Fruit fly (Drosophila melanogaster) whole organism, embryonic: Measurements from ENCODE around the gene TfIIA-S.

Source experiments
- CG10267 ChIP-seq: fragments of 200-800 bp; sonication (Bioruptor generic); optimal IDR thresholded peaks from 2 replicates; lab custom pipeline; 2018; ENCODE audit warnings: missing biosample characterization, mild to moderate bottlenecking, missing genetic modification characterization, moderate library complexity
- CG10431 ChIP-seq: fragments of 200-800 bp; sonication (Bioruptor generic); optimal IDR thresholded peaks from 3 replicates; lab custom pipeline; 2018; ENCODE audit warnings: missing biosample characterization, mild to moderate bottlenecking, missing genetic modification characterization
- CG10462 ChIP-seq: fragments of 200-800 bp; sonication (Bioruptor generic); optimal IDR thresholded peaks from 2 replicates; lab custom pipeline; 2016; ENCODE audit warnings: missing biosample characterization, missing genetic modification characterization
- CG10654 ChIP-seq: fragments of 200-800 bp; sonication (Bioruptor generic); optimal IDR thresholded peaks from 2 replicates; lab custom pipeline; 2016; ENCODE audit warnings: missing biosample characterization, missing genetic modification characterization
- CG11085 ChIP-seq: fragments of 200-800 bp; sonication (Bioruptor generic); IDR thresholded peaks from 2 replicates; pipeline ENCODE4 v1.3.6; 2022; ENCODE audit warnings: missing biosample characterization, missing genetic modification characterization
- CG11247 ChIP-seq: fragments of 200-800 bp; sonication (Bioruptor generic); IDR thresholded peaks from 2 replicates; pipeline ENCODE4 v1.3.6; 2022; ENCODE audit warnings: missing biosample characterization, missing genetic modification characterization
- CG17328 ChIP-seq: fragments of 200-800 bp; sonication (Bioruptor generic); IDR thresholded peaks from 2 replicates; pipeline ENCODE4 v1.3.6; 2022; ENCODE audit warnings: missing biosample characterization, missing genetic modification characterization
- CG1792 ChIP-seq: fragments of 200-800 bp; sonication (Bioruptor generic); optimal IDR thresholded peaks from 2 replicates; lab custom pipeline; 2016; ENCODE audit warnings: missing biosample characterization, missing genetic modification characterization
- CG18011 ChIP-seq: fragments of 200-800 bp; sonication (Bioruptor generic); optimal IDR thresholded peaks from 2 replicates; lab custom pipeline; 2017; ENCODE audit warnings: missing biosample characterization, missing genetic modification characterization, mild to moderate bottlenecking, moderate library complexity, missing genotype
- CG3065 ChIP-seq: fragments of 200-800 bp; sonication (Bioruptor generic); optimal IDR thresholded peaks from 2 replicates; lab custom pipeline; 2016; ENCODE audit warnings: missing biosample characterization, missing genetic modification characterization
- CG31365 ChIP-seq: fragments of 200-800 bp; sonication (Bioruptor generic); optimal IDR thresholded peaks from 2 replicates; lab custom pipeline; 2018; ENCODE audit warnings: missing biosample characterization, mild to moderate bottlenecking, missing genetic modification characterization
- CG31388 ChIP-seq: fragments of 200-800 bp; sonication (Bioruptor generic); optimal IDR thresholded peaks from 2 replicates; lab custom pipeline; 2016; ENCODE audit warnings: missing biosample characterization, missing genetic modification characterization
- CG3726 ChIP-seq: fragments of 200-800 bp; sonication (Bioruptor generic); IDR thresholded peaks from 3 replicates; pipeline ENCODE4, ENCODE4 v1.3.6; 2022; ENCODE audit warnings: missing biosample characterization, missing genetic modification characterization
- CG4282 ChIP-seq: fragments of 200-800 bp; sonication (Bioruptor generic); optimal IDR thresholded peaks from 2 replicates; lab custom pipeline; 2016; ENCODE audit warnings: missing biosample characterization, missing genetic modification characterization
- CG4730 ChIP-seq: fragments of 200-800 bp; sonication (Bioruptor generic); IDR thresholded peaks from 2 replicates; pipeline ENCODE4 v1.3.6; 2022; ENCODE audit warnings: missing biosample characterization, missing genetic modification characterization
- CG7786 ChIP-seq: fragments of 200-800 bp; sonication (Bioruptor generic); optimal IDR thresholded peaks from 2 replicates; lab custom pipeline; 2016; ENCODE audit warnings: missing biosample characterization, missing genetic modification characterization
- CG8359 ChIP-seq: fragments of 200-800 bp; sonication (Bioruptor generic); optimal IDR thresholded peaks from 2 replicates; lab custom pipeline; 2017; ENCODE audit warnings: missing biosample characterization, mild to moderate bottlenecking, missing genetic modification characterization, borderline replicate concordance
- CG9609 ChIP-seq: fragments of 200-800 bp; sonication (Bioruptor generic); optimal IDR thresholded peaks from 3 replicates; lab custom pipeline; 2016; ENCODE audit warnings: missing biosample characterization, missing genetic modification characterization
- Dref ChIP-seq: fragments of 200-800 bp; sonication (Bioruptor generic); IDR thresholded peaks from 2 replicates; pipeline ENCODE4 v1.3.6; 2022; ENCODE audit warnings: missing biosample characterization, missing genetic modification characterization
- Elba2 ChIP-seq: fragments of 200-800 bp; sonication (Bioruptor generic); optimal IDR thresholded peaks from 3 replicates; lab custom pipeline; 2016; ENCODE audit warnings: missing biosample characterization, missing genetic modification characterization
- Fer3 ChIP-seq: fragments of 200-800 bp; sonication (Bioruptor generic); optimal IDR thresholded peaks from 2 replicates; lab custom pipeline; 2018; ENCODE audit warnings: missing biosample characterization, mild to moderate bottlenecking, missing genetic modification characterization, moderate library complexity
- Gug ChIP-seq: fragments of 200-800 bp; sonication (Bioruptor generic); IDR thresholded peaks from 4 replicates; pipeline ENCODE4 v1.3.6; 2022; ENCODE audit warnings: missing biosample characterization, missing genetic modification characterization
- Hr51 ChIP-seq, 2 experiments: fragments of 200-800 bp; sonication (Bioruptor generic); optimal IDR thresholded peaks; 2 replicates in 1 of 2; 3 replicates in 1 of 2; lab custom pipeline; 2016 to 2018; ENCODE audit warnings: missing biosample characterization in 2 of 2, missing genetic modification characterization in 2 of 2, mild to moderate bottlenecking in 1 of 2, moderate library complexity in 1 of 2
- Lhr ChIP-seq: fragments of 200-800 bp; sonication (Bioruptor generic); optimal IDR thresholded peaks from 3 replicates; lab custom pipeline; 2017; ENCODE audit warnings: mild to moderate bottlenecking, missing biosample characterization, missing genetic modification reagents, missing genetic modification characterization
- Six4 ChIP-seq: fragments of 200-800 bp; sonication (Bioruptor generic); optimal IDR thresholded peaks from 2 replicates; lab custom pipeline; 2016; ENCODE audit warnings: missing biosample characterization, missing genetic modification characterization
- ato ChIP-seq: fragments of 200-800 bp; sonication (Bioruptor generic); IDR thresholded peaks from 2 replicates; pipeline ENCODE4 v1.3.6; 2022; ENCODE audit warnings: missing biosample characterization, missing genetic modification characterization; ENCODE audit not compliant: partially characterized antibody
- cg ChIP-seq: fragments of 200-800 bp; sonication (Bioruptor generic); optimal IDR thresholded peaks from 3 replicates; lab custom pipeline; 2019; ENCODE audit warnings: missing biosample characterization, mild to moderate bottlenecking, missing genetic modification characterization, moderate library complexity
- chn ChIP-seq: fragments of 200-800 bp; sonication (Bioruptor generic); optimal IDR thresholded peaks from 2 replicates; lab custom pipeline; 2016; ENCODE audit warnings: missing biosample characterization, missing genetic modification characterization
- croc ChIP-seq: fragments of 200-800 bp; sonication (Bioruptor generic); conservative IDR thresholded peaks from 3 replicates; pipeline ENCODE4 v1.3.6; 2022; ENCODE audit warnings: missing biosample characterization, missing genetic modification characterization
- eve ChIP-seq, 2 experiments: fragments of >200 bp; optimal IDR thresholded peaks; 2 replicates each; lab custom pipeline; 2017; ENCODE audit warnings: missing biosample characterization in 2 of 2, missing genetic modification characterization in 2 of 2
- exex ChIP-seq: fragments of 200-800 bp; sonication (Bioruptor generic); optimal IDR thresholded peaks from 4 replicates; lab custom pipeline; 2018; ENCODE audit warnings: missing biosample characterization, mild to moderate bottlenecking, missing genetic modification characterization, moderate library complexity
- luna ChIP-seq: fragments of 200-800 bp; sonication (Bioruptor generic); optimal IDR thresholded peaks from 2 replicates; lab custom pipeline; 2016; ENCODE audit warnings: missing biosample characterization, missing genetic modification characterization
- maf-S ChIP-seq: fragments of 200-800 bp; sonication (Bioruptor generic); optimal IDR thresholded peaks from 2 replicates; lab custom pipeline; 2016; ENCODE audit warnings: missing biosample characterization, missing genetic modification characterization
- mld ChIP-seq: fragments of 200-800 bp; sonication (Bioruptor generic); IDR thresholded peaks from 3 replicates; pipeline ENCODE4 v1.3.6; 2022; ENCODE audit warnings: missing biosample characterization, missing genetic modification characterization; ENCODE audit not compliant: partially characterized antibody
- phol ChIP-seq: fragments of 200-800 bp; sonication (Bioruptor generic); optimal IDR thresholded peaks from 3 replicates; lab custom pipeline; 2018; ENCODE audit warnings: missing biosample characterization, mild to moderate bottlenecking, missing genetic modification characterization, moderate library complexity
- pzg ChIP-seq: fragments of 200-800 bp; sonication (Bioruptor generic); optimal IDR thresholded peaks from 3 replicates; lab custom pipeline; 2018; ENCODE audit warnings: missing biosample characterization, mild to moderate bottlenecking, missing genetic modification characterization, moderate library complexity
- ranshi ChIP-seq: fragments of 200-800 bp; sonication (Bioruptor generic); IDR thresholded peaks from 2 replicates; pipeline ENCODE4 v1.3.6; 2022; ENCODE audit warnings: missing biosample characterization, missing genetic modification characterization
- rib ChIP-seq: fragments of 200-800 bp; sonication (Bioruptor generic); IDR thresholded peaks from 2 replicates; pipeline ENCODE4 v1.3.6; 2022; ENCODE audit warnings: missing biosample characterization, missing genetic modification characterization
- row ChIP-seq: fragments of 200-800 bp; sonication (Bioruptor generic); IDR thresholded peaks from 3 replicates; pipeline ENCODE4 v1.3.6; 2022; ENCODE audit warnings: missing biosample characterization, missing genetic modification characterization
- run ChIP-seq: fragments of 200-800 bp; sonication (Bioruptor generic); optimal IDR thresholded peaks from 3 replicates; lab custom pipeline; 2018; ENCODE audit warnings: missing biosample characterization, mild to moderate bottlenecking, missing genetic modification characterization
- sens ChIP-seq: fragments of 200-800 bp; sonication (Bioruptor generic); peaks from one replicate; lab custom pipeline; 2016; ENCODE audit warnings: missing biosample characterization, missing genetic modification characterization
- slou ChIP-seq: fragments of 200-800 bp; sonication (Bioruptor generic); optimal IDR thresholded peaks from 3 replicates; lab custom pipeline; 2016; ENCODE audit warnings: missing biosample characterization, missing genetic modification characterization
- tin ChIP-seq: fragments of 200-800 bp; sonication (Bioruptor generic); optimal IDR thresholded peaks from 3 replicates; lab custom pipeline; 2016; ENCODE audit warnings: missing biosample characterization, missing genetic modification characterization
- tll ChIP-seq, 2 experiments: fragments of 200-800 bp in 1 of 2; fragments of >200 bp in 1 of 2; sonication (Bioruptor generic) in 1 of 2; optimal IDR thresholded peaks; 2 replicates each; lab custom pipeline; 2017 to 2019; ENCODE audit warnings: missing biosample characterization in 2 of 2, missing genetic modification characterization in 2 of 2, mild to moderate bottlenecking in 1 of 2, moderate library complexity in 1 of 2
- twi ChIP-seq: fragments of 200-800 bp; optimal IDR thresholded peaks from 2 replicates; lab custom pipeline; 2019; ENCODE audit warnings: missing biosample characterization, mild to moderate bottlenecking, missing genetic modification characterization, moderate library complexity
- unc-4 ChIP-seq: fragments of 200-800 bp; sonication (Bioruptor generic); IDR thresholded peaks from 2 replicates; pipeline ENCODE4 v1.3.6; 2022; ENCODE audit warnings: missing biosample characterization, missing genetic modification characterization; ENCODE audit not compliant: partially characterized antibody
- unpg ChIP-seq: fragments of 200-800 bp; sonication (Bioruptor generic); optimal IDR thresholded peaks from 3 replicates; lab custom pipeline; 2018; ENCODE audit warnings: missing biosample characterization, mild to moderate bottlenecking, missing genetic modification characterization, moderate library complexity
- zfh2 ChIP-seq: fragments of 200-800 bp; sonication (Bioruptor generic); optimal IDR thresholded peaks from 2 replicates; lab custom pipeline; 2016; ENCODE audit warnings: missing biosample characterization, missing genetic modification characterization

TfIIA-S gene

DNA sequence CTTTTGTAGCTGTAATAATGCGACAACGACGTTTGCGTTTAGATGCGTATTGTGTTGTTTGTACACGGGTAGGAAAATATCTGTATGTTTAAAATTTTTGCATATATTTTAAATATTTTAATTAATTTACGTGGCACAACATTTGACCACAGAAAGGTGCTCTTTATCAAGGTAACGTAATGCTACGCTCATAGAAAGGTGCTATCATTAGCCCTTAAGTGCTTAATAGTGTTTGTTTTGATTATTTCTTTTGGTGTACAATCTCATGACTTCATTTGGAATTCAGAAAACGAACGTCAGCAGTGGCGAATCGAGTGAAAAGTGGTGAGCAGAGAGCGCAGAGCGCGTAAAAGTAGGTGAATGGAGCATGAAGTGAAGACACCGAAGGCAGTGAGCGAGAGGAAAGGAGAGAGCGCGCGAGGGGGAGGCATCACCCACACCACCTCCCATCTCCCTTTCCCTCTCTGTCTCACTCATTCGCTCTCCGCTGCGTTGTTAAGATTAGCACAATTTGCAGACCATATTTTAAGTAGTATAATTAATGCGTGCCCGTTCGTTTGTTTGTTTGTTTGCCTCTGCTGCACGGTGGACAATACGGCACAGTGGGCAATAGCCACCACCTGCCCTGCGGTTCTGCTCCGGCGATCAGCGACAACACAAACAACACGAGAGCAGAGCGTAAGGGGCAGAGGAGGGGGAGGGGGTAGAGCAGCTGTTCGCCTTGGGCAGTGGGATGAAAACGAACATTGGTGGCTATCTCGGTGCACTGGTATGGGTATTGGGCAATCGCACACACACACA is 31.0 kb upstream of the TfIIA-S start (continued):
- TF ChIP-seq CG10431: no peak
- TF ChIP-seq CG31365: no peak
- TF ChIP-seq run (tag; lab: Kevin White, UChicago): no peak
- TF ChIP-seq unc-4 (GFP tag; lab: Robert Waterston, UW): no peak
- TF ChIP-seq row: peak; percentile 59; the same call in 2 of the 3 replicates
- TF ChIP-seq mld (GFP tag; lab: Robert Waterston, UW): no peak
- peak; percentile 39; the same call in 2 of the 4 replicates for TF ChIP-seq Gug (GFP tag; lab: Robert Waterston, UW)
- peak; percentile 40; the same call in 1 of the 2 replicates for TF ChIP-seq CG11247 (GFP tag; lab: Robert Waterston, UW)
- peak; percentile 44 for TF ChIP-seq Fer3 (tag; lab: Kevin White, UChicago)
- TF ChIP-seq exex (tag; lab: Kevin White, UChicago): no peak
- TF ChIP-seq Lhr (GFP tag; lab: Kevin White, UChicago): no peak
- peak; percentile 12 for TF ChIP-seq pzg (GFP tag; lab: Kevin White, UChicago)
- TF ChIP-seq tll (GFP tag; optimal IDR thresholded peaks at IDR 0.05; lab: Kevin White, UChicago): no peak
- no peak; the same call in 1 of the 2 replicates for TF ChIP-seq ato (GFP tag; lab: Robert Waterston, UW)
- TF ChIP-seq slou (GFP tag; lab: Kevin White, UChicago): no peak
- no peak for TF ChIP-seq tin (GFP tag; lab: Kevin White, UChicago)
- TF ChIP-seq CG11085 (GFP tag; lab: Robert Waterston, UW): no peak
- TF ChIP-seq luna (GFP tag; lab: Kevin White, UChicago): no peak
- TF ChIP-seq zfh2 (GFP tag; lab: Kevin White, UChicago): no peak
- no peak for TF ChIP-seq chn (GFP tag; lab: Kevin White, UChicago)
- TF ChIP-seq CG10462 (GFP tag; lab: Kevin White, UChicago): no peak
- TF ChIP-seq CG3726: no peak
- peak; percentile 23 for TF ChIP-seq CG1792 (GFP tag; lab: Kevin White, UChicago)
- peak; percentile 15 for TF ChIP-seq twi (tag; lab: Kevin White, UChicago)
- TF ChIP-seq eve (GFP tag; optimal IDR thresholded peaks at IDR 0.05; lab: Kevin White, UChicago): no peak
- no peak for TF ChIP-seq Dref (GFP tag; lab: Robert Waterston, UW)
- TF ChIP-seq CG7786 (GFP tag; lab: Kevin White, UChicago): no peak
- TF ChIP-seq unpg: peak; percentile 73
- peak; percentile 80 for TF ChIP-seq sens
- peak; percentile 48 for TF ChIP-seq phol (tag; lab: Kevin White, UChicago)
- TF ChIP-seq ranshi (GFP tag; lab: Robert Waterston, UW): peak; percentile 62; the same call in 1 of the 2 replicates
- no peak for TF ChIP-seq CG31388 (GFP tag; lab: Kevin White, UChicago)
- TF ChIP-seq CG4730 (GFP tag; lab: Robert Waterston, UW): peak; percentile 48; the same call in 1 of the 2 replicates
- TF ChIP-seq CG4282 (GFP tag; lab: Kevin White, UChicago): no peak
- no peak for TF ChIP-seq CG8359 (GFP tag; lab: Kevin White, UChicago)
- TF ChIP-seq CG18011 (GFP tag; lab: Kevin White, UChicago): no peak
- TF ChIP-seq Elba2 (GFP tag; lab: Kevin White, UChicago): no peak
- TF ChIP-seq CG3065: no peak
- TF ChIP-seq Six4 (GFP tag; lab: Kevin White, UChicago): peak; percentile 10
- TF ChIP-seq Hr51 (GFP tag; optimal IDR thresholded peaks at IDR 0.05; lab: Kevin White, UChicago): peak in 1 of 2 experiments; percentile 59
- TF ChIP-seq CG17328 (GFP tag; lab: Robert Waterston, UW): peak; percentile 62
- TF ChIP-seq CG10267 (tag; lab: Kevin White, UChicago): no peak
- no peak for TF ChIP-seq croc (GFP tag; lab: Robert Waterston, UW)
- no peak for TF ChIP-seq maf-S (GFP tag; lab: Kevin White, UChicago)
- TF ChIP-seq CG10654 (GFP tag; lab: Kevin White, UChicago): no peak
- peak; percentile 92 for TF ChIP-seq cg (GFP tag; lab: Kevin White, UChicago)
- TF ChIP-seq CG9609 (GFP tag; lab: Kevin White, UChicago): no peak
- TF ChIP-seq rib (GFP tag; lab: Robert Waterston, UW): no peak; the same call in 1 of the 2 replicates
